Worm (Caenorhabditis elegans) whole organism, mixed stage, embryonic: ENCODE data around the gene natc-2.

Experiments
- M03D4.4 ChIP-seq: sonication (generic microtip); optimal IDR thresholded peaks from 2 replicates; lab custom pipeline; 2017; ENCODE audit warnings: mild to moderate bottlenecking, missing genetic modification characterization, missing compliant biosample characterization
- bed-3 ChIP-seq: fragments of 200-800 bp; sonication (Bioruptor generic); optimal IDR thresholded peaks from 3 replicates; lab custom pipeline; 2018; ENCODE audit warnings: mild to moderate bottlenecking, missing genetic modification characterization, moderate library complexity, missing compliant biosample characterization
- blmp-1 ChIP-seq: fragments of 150-350 bp; optimal IDR thresholded peaks from 2 replicates; lab custom pipeline; 2014; ENCODE audit warnings: missing biosample characterization, missing genetic modification characterization
- ceh-39 ChIP-seq: fragments of 150-350 bp; optimal IDR thresholded peaks from 2 replicates; lab custom pipeline; 2014; ENCODE audit warnings: missing biosample characterization, missing genetic modification characterization
- ceh-43 ChIP-seq: fragments of 200-800 bp; sonication (Bioruptor generic); optimal IDR thresholded peaks from 2 replicates; lab custom pipeline; 2018; ENCODE audit warnings: mild to moderate bottlenecking, missing genetic modification characterization, moderate library complexity, missing compliant biosample characterization
- ceh-83 ChIP-seq: fragments of 200-800 bp; sonication (Bioruptor generic); optimal IDR thresholded peaks from 2 replicates; lab custom pipeline; 2018; ENCODE audit warnings: mild to moderate bottlenecking, missing genetic modification characterization, missing compliant biosample characterization
- ces-1 ChIP-seq: fragments of 150-350 bp; optimal IDR thresholded peaks from 2 replicates; lab custom pipeline; 2014; ENCODE audit warnings: missing biosample characterization, missing genetic modification reagents, missing genetic modification characterization
- cnd-1 ChIP-seq: fragments of 200-800 bp; sonication (Bioruptor generic); optimal IDR thresholded peaks from 2 replicates; lab custom pipeline; 2018; ENCODE audit warnings: mild to moderate bottlenecking, missing genetic modification characterization, missing compliant biosample characterization
- drap-1 ChIP-seq: fragments of 200-800 bp; sonication (Bioruptor generic); optimal IDR thresholded peaks from 3 replicates; lab custom pipeline; 2018; ENCODE audit warnings: mild to moderate bottlenecking, missing genetic modification characterization, missing compliant biosample characterization
- elt-3 ChIP-seq: fragments of 150-350 bp; optimal IDR thresholded peaks from 2 replicates; lab custom pipeline; 2014; ENCODE audit warnings: missing biosample characterization, missing genetic modification characterization
- flh-1 ChIP-seq: fragments of 200-800 bp; sonication (Bioruptor generic); optimal IDR thresholded peaks from 2 replicates; lab custom pipeline; 2018; ENCODE audit warnings: mild to moderate bottlenecking, missing genetic modification characterization, moderate library complexity, missing compliant biosample characterization
- ham-2 ChIP-seq: fragments of 200-800 bp; sonication (Bioruptor generic); optimal IDR thresholded peaks from 2 replicates; lab custom pipeline; 2018; ENCODE audit warnings: mild to moderate bottlenecking, missing genetic modification characterization, missing compliant biosample characterization
- hlh-1 ChIP-seq: fragments of 150-350 bp; optimal IDR thresholded peaks from 2 replicates; lab custom pipeline; 2014; ENCODE audit warnings: missing biosample characterization, missing genetic modification reagents, missing genetic modification characterization
- lin-13 ChIP-seq: fragments of 150-350 bp; optimal IDR thresholded peaks from 2 replicates; lab custom pipeline; 2014; ENCODE audit warnings: missing biosample characterization, missing genetic modification characterization
- lin-32 ChIP-seq: fragments of 200-800 bp; sonication (Bioruptor generic); optimal IDR thresholded peaks from 2 replicates; lab custom pipeline; 2018; ENCODE audit warnings: mild to moderate bottlenecking, missing genetic modification characterization, missing compliant biosample characterization
- lsy-2 ChIP-seq: fragments of 150-350 bp; optimal IDR thresholded peaks from 2 replicates; lab custom pipeline; 2014; ENCODE audit warnings: missing biosample characterization, missing genetic modification characterization
- mab-5 ChIP-seq: fragments of 150-350 bp; optimal IDR thresholded peaks from 2 replicates; lab custom pipeline; 2014; ENCODE audit warnings: missing biosample characterization, missing genetic modification characterization
- mep-1 ChIP-seq: fragments of 150-350 bp; optimal IDR thresholded peaks from 2 replicates; lab custom pipeline; 2017; ENCODE audit warnings: missing biosample characterization, missing genetic modification reagents, missing genetic modification characterization, inconsistent platforms
- mls-2 ChIP-seq: sonication (generic microtip); optimal IDR thresholded peaks from 2 replicates; lab custom pipeline; 2016; ENCODE audit warnings: mild to moderate bottlenecking, missing genetic modification characterization, moderate library complexity, missing compliant biosample characterization
- nhr-12 ChIP-seq: fragments of 150-350 bp; optimal IDR thresholded peaks from 2 replicates; lab custom pipeline; 2014; ENCODE audit warnings: missing biosample characterization, missing genetic modification characterization
- nhr-2 ChIP-seq: fragments of 150-350 bp; optimal IDR thresholded peaks from 2 replicates; lab custom pipeline; 2014; ENCODE audit warnings: missing biosample characterization, missing genetic modification characterization
- nhr-237 ChIP-seq: fragments of 150-350 bp; optimal IDR thresholded peaks from 2 replicates; lab custom pipeline; 2014; ENCODE audit warnings: missing biosample characterization, missing genetic modification characterization
- nhr-76 ChIP-seq: sonication (generic microtip); optimal IDR thresholded peaks from 2 replicates; lab custom pipeline; 2017; ENCODE audit warnings: missing biosample characterization, missing genetic modification characterization
- sem-2 ChIP-seq: fragments of 200-800 bp; sonication (Bioruptor generic); optimal IDR thresholded peaks from 2 replicates; lab custom pipeline; 2018; ENCODE audit warnings: mild to moderate bottlenecking, missing genetic modification characterization, missing compliant biosample characterization
- snpc-4 ChIP-seq: fragments of 150-350 bp; optimal IDR thresholded peaks from 2 replicates; lab custom pipeline; 2014; ENCODE audit warnings: missing biosample characterization, missing genetic modification characterization
- sptf-1 ChIP-seq: sonication (generic microtip); optimal IDR thresholded peaks from 2 replicates; lab custom pipeline; 2017; ENCODE audit warnings: mild to moderate bottlenecking, missing genetic modification characterization, moderate library complexity, missing compliant biosample characterization
- tbx-8 ChIP-seq: fragments of 200-800 bp; sonication (Bioruptor generic); optimal IDR thresholded peaks from 2 replicates; lab custom pipeline; 2018; ENCODE audit warnings: mild to moderate bottlenecking, missing genetic modification characterization, moderate library complexity, missing compliant biosample characterization
- unc-120 ChIP-seq: sonication (generic microtip); optimal IDR thresholded peaks from 2 replicates; lab custom pipeline; 2017; ENCODE audit warnings: missing genetic modification characterization, missing compliant biosample characterization; ENCODE audit not compliant: poor library complexity, severe bottlenecking
- unc-39 ChIP-seq: fragments of 150-350 bp; optimal IDR thresholded peaks from 2 replicates; lab custom pipeline; 2014; ENCODE audit warnings: missing biosample characterization, missing genetic modification characterization
- zip-8 ChIP-seq: fragments of 150-350 bp; optimal IDR thresholded peaks from 2 replicates; lab custom pipeline; 2014; ENCODE audit warnings: missing biosample characterization, missing genetic modification characterization
- ztf-11 ChIP-seq: fragments of 150-350 bp; optimal IDR thresholded peaks from 2 replicates; lab custom pipeline; 2014; ENCODE audit warnings: missing biosample characterization, missing genetic modification characterization

natc-2 gene

ce11 chrV:5273241-5273640 lies 629 bp upstream of the natc-2 start:
- TF ChIP-seq elt-3 (tag; lab: Kevin White, UChicago) (no peak), ces-1 (GFP tag; lab: Kevin White, UChicago) (no peak), nhr-2 (tag; lab: Kevin White, UChicago) (no peak), mep-1 (tag; lab: Kevin White, UChicago) (no peak), nhr-12 (tag; lab: Kevin White, UChicago) (no peak), blmp-1 (no peak)

- TF ChIP-seq mep-1 (tag; lab: Kevin White, UChicago), result no peak
- TF ChIP-seq ceh-83 (GFP tag; lab: Kevin White, UChicago), result no peak
- TF ChIP-seq sem-2, result no peak
- TF ChIP-seq M03D4.4 (tag; lab: Kevin White, UChicago), result peak; percentile 37
- TF ChIP-seq ces-1 (GFP tag; lab: Kevin White, UChicago), result peak; percentile 23
- peak; percentile 8 for TF ChIP-seq bed-3 (GFP tag; lab: Kevin White, UChicago)
- peak; percentile 6 for TF ChIP-seq lsy-2
- no peak for TF ChIP-seq nhr-237 (tag; lab: Kevin White, UChicago)
- no peak for TF ChIP-seq cnd-1 (tag; lab: Kevin White, UChicago)
- no peak for TF ChIP-seq ceh-43 (GFP tag; lab: Kevin White, UChicago)
- peak; percentile 40 for TF ChIP-seq lin-13 (tag; lab: Kevin White, UChicago)
- TF ChIP-seq flh-1 (GFP tag; lab: Kevin White, UChicago), result no peak
- TF ChIP-seq mab-5 (tag; lab: Kevin White, UChicago), result no peak
- no peak for TF ChIP-seq nhr-12 (tag; lab: Kevin White, UChicago)
- TF ChIP-seq sptf-1 (tag; lab: Kevin White, UChicago), result peak; percentile 11
- TF ChIP-seq zip-8 (tag; lab: Kevin White, UChicago), result no peak
Observed at ce11 chrV:5274974-5275373, 1.1 kb downstream of the natc-2 start.

- TF ChIP-seq flh-1 (GFP tag; lab: Kevin White, UChicago), result no peak
- TF ChIP-seq elt-3 (tag; lab: Kevin White, UChicago), result no peak
- TF ChIP-seq M03D4.4 (tag; lab: Kevin White, UChicago), result peak; percentile 26
- TF ChIP-seq mls-2 (tag; lab: Kevin White, UChicago), result no peak
- TF ChIP-seq ceh-39 (tag; lab: Kevin White, UChicago), result no peak
Observed at ce11 chrV:5275426-5276007, 1.6 kb downstream of the natc-2 start.

- TF ChIP-seq mls-2 (tag; lab: Kevin White, UChicago), result no peak
- no peak for TF ChIP-seq ham-2 (GFP tag; lab: Kevin White, UChicago)
- no peak for TF ChIP-seq nhr-76 (tag; lab: Kevin White, UChicago)
- TF ChIP-seq lsy-2, result no peak
- no peak for TF ChIP-seq nhr-237 (tag; lab: Kevin White, UChicago)
- TF ChIP-seq lin-13 (tag; lab: Kevin White, UChicago), result no peak
- no peak for TF ChIP-seq ztf-11
- no peak for TF ChIP-seq ceh-43 (GFP tag; lab: Kevin White, UChicago)
- no peak for TF ChIP-seq bed-3 (GFP tag; lab: Kevin White, UChicago)
- no peak for TF ChIP-seq mep-1 (tag; lab: Kevin White, UChicago)
- TF ChIP-seq sem-2, result no peak
- TF ChIP-seq unc-39 (tag; lab: Kevin White, UChicago), result no peak
- no peak for TF ChIP-seq blmp-1
- no peak for TF ChIP-seq lin-32
- no peak for TF ChIP-seq unc-120 (tag; lab: Kevin White, UChicago)
- TF ChIP-seq cnd-1 (tag; lab: Kevin White, UChicago), result no peak
- no peak for TF ChIP-seq drap-1 (GFP tag; lab: Kevin White, UChicago)
- TF ChIP-seq snpc-4, result no peak
- no peak for TF ChIP-seq hlh-1
- no peak for TF ChIP-seq nhr-12 (tag; lab: Kevin White, UChicago)
Observed at ce11 chrV:5278001-5278400, 4.1 kb downstream of the natc-2 start, which contains the start of gene B0238.9. Gene B0238.9 (minus strand): TSS chrV:5278101.

- TF ChIP-seq cnd-1 (tag; lab: Kevin White, UChicago) (peak; percentile 20), M03D4.4 (tag; lab: Kevin White, UChicago) (peak; percentile 61), tbx-8 (GFP tag; lab: Kevin White, UChicago) (peak; percentile 69), ceh-83 (GFP tag; lab: Kevin White, UChicago) (peak; percentile 90), mls-2 (tag; lab: Kevin White, UChicago) (peak; percentile 12), ceh-43 (GFP tag; lab: Kevin White, UChicago) (peak; percentile 26), drap-1 (GFP tag; lab: Kevin White, UChicago) (peak; percentile 71), sptf-1 (tag; lab: Kevin White, UChicago) (peak; percentile 27), bed-3 (GFP tag; lab: Kevin White, UChicago) (peak; percentile 4)
Observed at ce11 chrV:5284270-5284980, 10.6 kb downstream of the natc-2 start.
